Fruit fly (Drosophila melanogaster): Measurements from ENCODE around the gene CG42826.

CG42826 gene

DNA sequence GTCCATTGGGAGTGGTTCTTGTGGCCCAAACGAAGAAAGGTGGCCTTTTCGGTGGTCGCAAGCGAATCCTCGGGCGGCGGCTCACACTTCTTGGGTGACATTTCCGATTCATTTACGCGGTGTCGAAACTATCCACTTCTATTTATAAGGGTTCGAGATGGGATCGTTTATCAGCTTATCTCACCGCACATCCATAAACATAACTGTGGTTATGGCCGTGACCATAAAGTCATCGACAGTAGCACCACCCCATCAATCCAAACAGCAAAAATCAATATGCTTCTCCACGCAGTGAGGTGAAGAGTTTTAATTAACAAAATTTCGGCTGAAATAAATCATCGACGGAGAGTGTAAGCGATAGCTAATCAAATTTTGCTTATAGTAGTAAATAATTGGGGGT, at the start of gene CG42826:
Gene CG42826 (minus strand): TSS at position 101 of the 400 bp plus-strand sequence.
- TF ChIP-seq CG17801 (GFP tag; optimal IDR thresholded peaks at IDR 0.05; ENCODE audit: partially characterized antibody) = no peak

DNA sequence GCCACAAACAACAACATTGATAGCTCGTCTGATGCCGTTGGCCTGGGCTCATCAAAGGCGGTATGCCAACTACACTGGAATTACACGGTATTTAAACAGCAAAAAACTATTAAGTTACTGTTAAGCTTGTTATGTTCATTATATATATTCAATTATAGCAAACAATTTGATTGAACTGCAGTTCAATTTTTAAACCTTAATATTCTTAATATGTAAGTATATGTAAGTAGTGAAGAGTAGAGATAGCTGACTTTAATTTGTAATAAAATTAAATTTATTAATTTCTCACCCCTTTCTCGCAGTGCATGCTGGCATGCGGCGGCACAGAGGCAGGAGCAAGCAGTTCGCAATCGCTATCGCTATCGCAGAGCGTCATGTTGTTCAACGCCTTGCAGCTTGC, 9.7 kb upstream of the CG42826 start:
- TF ChIP-seq CG17801 (GFP tag; optimal IDR thresholded peaks at IDR 0.05; ENCODE audit: partially characterized antibody) = no peak

- TF ChIP-seq CG17801 (GFP tag; optimal IDR thresholded peaks at IDR 0.05; ENCODE audit: partially characterized antibody) = no peak
These were observed 5.1 kb upstream of the CG42826 start for dm6 chr3L:10105820-10106219.

- no peak for TF ChIP-seq CG17801 (GFP tag; optimal IDR thresholded peaks at IDR 0.05; ENCODE audit: partially characterized antibody)
These were observed 2.7 kb downstream of the CG42826 start, which contains the start of gene Srg2 for dm6 chr3L:10098015-10098414. Gene Srg2, minus strand, starts transcription at chr3L:10098115.

- TF ChIP-seq CG17801 (GFP tag; optimal IDR thresholded peaks at IDR 0.05; ENCODE audit: partially characterized antibody) = no peak
These were observed 6.0 kb downstream of the CG42826 start, which contains the start of gene CG32054 for dm6 chr3L:10094722-10095121. Gene CG32054, minus strand, starts transcription at chr3L:10094738.

DNA sequence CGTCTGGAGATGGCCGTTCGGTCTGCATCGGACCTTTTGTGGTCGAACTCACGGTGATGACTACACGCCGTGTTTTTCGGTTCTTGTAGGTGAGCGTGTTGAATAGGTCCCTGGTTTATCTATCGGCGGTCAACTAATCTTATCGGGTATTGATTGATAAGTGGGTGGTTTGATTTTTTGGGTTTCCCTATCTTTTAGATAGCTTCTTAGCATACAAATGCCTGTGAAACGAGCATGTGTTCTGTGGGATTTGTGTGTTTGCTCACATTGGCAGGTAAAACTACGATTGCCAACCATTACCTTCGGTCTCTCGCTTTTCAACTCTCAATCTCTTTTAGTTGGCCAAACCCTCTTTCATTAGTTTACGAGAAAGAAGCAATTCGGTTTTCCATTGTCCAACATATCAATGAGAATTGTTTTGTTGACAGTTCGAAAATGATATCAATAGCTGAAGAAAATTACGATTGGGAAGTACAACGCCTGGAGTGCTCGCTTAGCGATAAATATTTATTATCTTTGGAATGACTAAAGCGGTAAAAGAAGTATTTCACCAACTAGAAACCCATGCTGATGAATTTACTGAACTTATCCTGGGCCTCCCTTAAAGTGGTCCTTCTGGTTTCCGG, 8.3 kb downstream of the CG42826 start, which contains the start of gene CG32053:
Gene CG32053 (minus strand): TSS at position 69 of the 626 bp plus-strand sequence.
- no peak for TF ChIP-seq CG17801 (GFP tag; optimal IDR thresholded peaks at IDR 0.05; ENCODE audit: partially characterized antibody)

DNA sequence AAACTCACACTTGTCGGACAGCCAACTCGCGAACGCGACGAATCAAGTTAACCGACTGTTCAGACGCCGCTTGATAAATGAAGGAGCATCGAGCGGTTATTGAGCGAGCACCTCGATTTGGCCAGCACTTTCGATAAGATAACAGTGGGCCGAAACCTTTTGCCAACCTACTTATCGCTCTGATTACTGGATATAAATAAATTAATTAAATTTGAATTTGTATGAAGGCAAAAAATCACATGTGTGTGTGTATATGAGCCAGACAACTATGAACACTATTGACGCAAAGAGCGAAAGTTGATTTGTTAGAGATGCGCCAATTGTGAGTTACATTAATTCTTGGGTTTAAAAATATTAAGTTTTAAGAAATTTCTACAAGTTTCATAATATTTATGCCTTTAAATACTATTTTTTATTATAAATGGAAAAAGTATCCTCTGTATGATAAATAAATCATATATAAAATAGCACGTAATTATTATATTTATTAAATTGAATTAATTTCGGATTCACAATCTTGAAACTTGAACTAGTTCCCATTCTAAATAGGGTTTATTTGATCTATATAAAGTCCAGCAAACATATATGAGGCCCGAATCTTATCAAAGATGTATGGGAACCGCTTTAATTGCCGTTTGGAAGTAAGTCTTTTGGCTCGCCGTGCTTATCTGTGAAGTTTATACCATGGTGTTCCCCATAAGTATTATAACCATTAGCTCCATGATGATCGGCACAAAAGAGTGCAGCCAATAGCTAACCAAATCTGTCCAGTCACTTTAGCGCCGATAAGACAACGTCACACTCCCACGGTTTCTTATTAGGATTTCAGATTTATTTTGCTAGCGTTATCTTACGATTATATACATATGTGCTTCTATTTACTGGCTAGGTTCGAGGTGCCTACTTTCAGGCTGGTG, 11.1 kb downstream of the CG42826 start, which contains the start of gene CG14160:
Gene CG14160 (minus strand): TSS at position 51 of the 917 bp plus-strand sequence.
- no peak for TF ChIP-seq CG17801 (GFP tag; optimal IDR thresholded peaks at IDR 0.05; ENCODE audit: partially characterized antibody)

DNA sequence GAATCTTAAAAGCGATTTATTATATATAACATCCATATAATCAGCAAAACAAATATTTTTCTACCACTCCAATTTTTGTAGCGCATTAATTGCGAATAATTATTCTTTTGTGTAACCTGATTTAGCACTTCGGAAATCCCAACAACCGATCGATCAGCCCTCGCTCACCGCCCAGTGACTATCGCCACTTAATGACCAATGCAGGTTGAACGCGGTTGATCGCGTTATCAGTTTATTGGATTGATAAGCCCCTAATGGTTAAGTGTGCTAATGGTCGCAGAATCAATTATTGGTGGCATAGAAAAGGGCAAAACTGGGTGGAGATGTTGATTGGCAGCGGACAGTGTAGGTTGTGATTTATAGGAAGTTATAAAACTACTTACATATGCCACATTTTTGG, 12.3 kb downstream of the CG42826 start:
- no peak for TF ChIP-seq CG17801 (GFP tag; optimal IDR thresholded peaks at IDR 0.05; ENCODE audit: partially characterized antibody)

dm6 chr3L:10078551-10078950, 22.1 kb downstream of the CG42826 start:
- no peak for TF ChIP-seq CG17801 (GFP tag; optimal IDR thresholded peaks at IDR 0.05; ENCODE audit: partially characterized antibody)

DNA sequence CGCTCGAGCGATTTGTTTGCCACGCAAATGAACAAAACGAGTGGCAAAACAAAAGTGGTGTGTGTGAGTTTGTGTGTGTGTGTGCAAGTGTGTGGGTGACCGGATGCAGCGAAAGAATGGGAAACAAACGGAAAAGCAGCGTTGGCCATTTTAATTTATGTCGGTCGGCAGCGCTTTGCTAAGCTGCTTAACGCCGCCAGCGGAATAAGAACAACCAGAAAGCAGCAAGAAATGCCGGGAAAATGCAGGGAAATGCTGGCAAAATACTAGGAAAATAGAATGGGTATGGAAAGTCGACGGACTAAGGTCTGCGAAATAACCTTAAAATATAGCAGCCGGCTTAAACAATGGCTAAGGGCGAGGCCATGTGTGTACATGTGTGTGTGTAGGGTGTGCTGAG, 48.1 kb downstream of the CG42826 start:
- no peak for TF ChIP-seq CG17801 (GFP tag; optimal IDR thresholded peaks at IDR 0.05; ENCODE audit: partially characterized antibody)

All from ovary, adult (tissue).